Fruit fly (Drosophila melanogaster) whole organism, embryonic: ENCODE data around the gene CG10725.

ENCODE experiments used
- BEAF-32 ChIP-seq: fragments of 200-800 bp; sonication (Bioruptor generic); optimal IDR thresholded peaks from 3 replicates; lab custom pipeline; 2017; ENCODE audit warnings: missing biosample characterization, missing genetic modification characterization, mild to moderate bottlenecking, moderate library complexity, missing genetic modification reagents
- Bdp1 ChIP-seq: fragments of 200-800 bp; sonication (Bioruptor generic); optimal IDR thresholded peaks from 3 replicates; lab custom pipeline; 2016; ENCODE audit warnings: missing biosample characterization, missing genetic modification characterization
- Bgb ChIP-seq: fragments of 200-800 bp; sonication (Bioruptor generic); IDR thresholded peaks from 2 replicates; pipeline ENCODE4 v1.3.6; 2022; ENCODE audit warnings: missing biosample characterization, missing genetic modification characterization; ENCODE audit not compliant: partially characterized antibody
- Bteb2 ChIP-seq: fragments of 200-800 bp; sonication (Bioruptor generic); optimal IDR thresholded peaks from 2 replicates; lab custom pipeline; 2016; ENCODE audit warnings: missing biosample characterization, missing genetic modification characterization
- CG10543 ChIP-seq: fragments of 200-800 bp; sonication (Bioruptor generic); optimal IDR thresholded peaks from 3 replicates; lab custom pipeline; 2017; ENCODE audit warnings: missing biosample characterization, mild to moderate bottlenecking, missing genetic modification characterization, moderate library complexity
- CG12391 ChIP-seq: fragments of 200-800 bp; sonication (Bioruptor generic); optimal IDR thresholded peaks from 3 replicates; lab custom pipeline; 2018; ENCODE audit warnings: missing biosample characterization, mild to moderate bottlenecking, missing genetic modification characterization, moderate library complexity
- CG1792 ChIP-seq: fragments of 200-800 bp; sonication (Bioruptor generic); optimal IDR thresholded peaks from 2 replicates; lab custom pipeline; 2016; ENCODE audit warnings: missing biosample characterization, missing genetic modification characterization
- CG2120 ChIP-seq: fragments of 200-800 bp; sonication (Bioruptor generic); optimal IDR thresholded peaks from 3 replicates; lab custom pipeline; 2016; ENCODE audit warnings: missing biosample characterization, missing genetic modification characterization
- CG2712 ChIP-seq: fragments of 200-800 bp; optimal IDR thresholded peaks from 3 replicates; lab custom pipeline; 2019; ENCODE audit warnings: missing biosample characterization, mild to moderate bottlenecking, missing genetic modification characterization, moderate library complexity
- CG3995 ChIP-seq: fragments of 200-800 bp; sonication (Bioruptor generic); optimal IDR thresholded peaks from 3 replicates; lab custom pipeline; 2016; ENCODE audit warnings: missing biosample characterization, missing genetic modification characterization
- CG43689 ChIP-seq: fragments of 200-800 bp; sonication (Bioruptor generic); IDR thresholded peaks from 2 replicates; pipeline ENCODE4 v1.3.6; 2022; ENCODE audit warnings: missing biosample characterization, missing genetic modification characterization
- CG4404 ChIP-seq: fragments of 200-800 bp; sonication (Bioruptor generic); IDR thresholded peaks from 2 replicates; pipeline ENCODE4 v1.3.6; 2022; ENCODE audit warnings: missing biosample characterization, missing genetic modification characterization
- CG5245 ChIP-seq: fragments of 200-800 bp; sonication (Bioruptor generic); optimal IDR thresholded peaks from 3 replicates; lab custom pipeline; 2016; ENCODE audit warnings: missing biosample characterization, missing genetic modification characterization
- CG5953 ChIP-seq: fragments of 200-800 bp; sonication (Bioruptor generic); IDR thresholded peaks from 2 replicates; pipeline ENCODE4 v1.3.6; 2022; ENCODE audit warnings: missing biosample characterization, missing genetic modification characterization
- CG9437 ChIP-seq: fragments of 200-800 bp; sonication (Bioruptor generic); optimal IDR thresholded peaks from 2 replicates; lab custom pipeline; 2018; ENCODE audit warnings: missing biosample characterization, mild to moderate bottlenecking, missing genetic modification characterization
- CG9876 ChIP-seq: fragments of 200-800 bp; sonication (Bioruptor generic); optimal IDR thresholded peaks from 2 replicates; lab custom pipeline; 2016; ENCODE audit warnings: missing biosample characterization, missing genetic modification characterization
- CTCF ChIP-seq: fragments of 200-800 bp; sonication (Bioruptor generic); optimal IDR thresholded peaks from 2 replicates; lab custom pipeline; 2017; ENCODE audit warnings: missing biosample characterization, mild to moderate bottlenecking, missing genetic modification characterization, moderate library complexity
- D ChIP-seq, 2 experiments: fragments of 200-800 bp in 1 of 2; fragments of >200 bp in 1 of 2; sonication (Bioruptor generic) in 1 of 2; optimal IDR thresholded peaks; 2 replicates in 1 of 2; 3 replicates in 1 of 2; lab custom pipeline; 2017; ENCODE audit warnings: mild to moderate bottlenecking in 1 of 2, missing biosample characterization in 1 of 2, missing genetic modification characterization in 1 of 2, missing genetic modification reagents in 1 of 2
- Deaf1 ChIP-seq: fragments of 200-800 bp; optimal IDR thresholded peaks from 3 replicates; lab custom pipeline; 2019; ENCODE audit warnings: missing biosample characterization, mild to moderate bottlenecking, missing genetic modification characterization, moderate library complexity
- Doc2 ChIP-seq: fragments of 200-800 bp; sonication (Bioruptor generic); IDR thresholded peaks from 2 replicates; pipeline ENCODE4 v1.3.6; 2022; ENCODE audit warnings: missing biosample characterization, missing genetic modification characterization
- Dref ChIP-seq: fragments of 200-800 bp; sonication (Bioruptor generic); IDR thresholded peaks from 2 replicates; pipeline ENCODE4 v1.3.6; 2022; ENCODE audit warnings: missing biosample characterization, missing genetic modification characterization
- Ets97D ChIP-seq: fragments of 200-800 bp; sonication (Bioruptor generic); optimal IDR thresholded peaks from 3 replicates; lab custom pipeline; 2016; ENCODE audit warnings: missing biosample characterization, missing genetic modification characterization
- Gug ChIP-seq: fragments of 200-800 bp; sonication (Bioruptor generic); IDR thresholded peaks from 4 replicates; pipeline ENCODE4 v1.3.6; 2022; ENCODE audit warnings: missing biosample characterization, missing genetic modification characterization
- HLH54F ChIP-seq: fragments of 200-800 bp; sonication (Bioruptor generic); optimal IDR thresholded peaks from 3 replicates; lab custom pipeline; 2016; ENCODE audit warnings: missing biosample characterization, missing genetic modification characterization
- HLHmδ ChIP-seq: fragments of 200-800 bp; sonication (Bioruptor generic); optimal IDR thresholded peaks from 2 replicates; lab custom pipeline; 2018; ENCODE audit warnings: missing biosample characterization, mild to moderate bottlenecking, missing genetic modification characterization, moderate library complexity
- Hr51 ChIP-seq, 2 experiments: fragments of 200-800 bp; sonication (Bioruptor generic); optimal IDR thresholded peaks; 2 replicates in 1 of 2; 3 replicates in 1 of 2; lab custom pipeline; 2016 to 2018; ENCODE audit warnings: missing biosample characterization in 2 of 2, missing genetic modification characterization in 2 of 2, mild to moderate bottlenecking in 1 of 2, moderate library complexity in 1 of 2
- Meics ChIP-seq: fragments of 200-800 bp; sonication (Bioruptor generic); optimal IDR thresholded peaks from 2 replicates; lab custom pipeline; 2017; ENCODE audit warnings: missing biosample characterization, mild to moderate bottlenecking, missing genetic modification characterization
- Mes4 ChIP-seq: fragments of 200-800 bp; sonication (Bioruptor generic); optimal IDR thresholded peaks from 2 replicates; lab custom pipeline; 2016; ENCODE audit warnings: missing biosample characterization, missing genetic modification characterization
- NFAT ChIP-seq: fragments of 200-800 bp; sonication (Bioruptor generic); IDR thresholded peaks from 2 replicates; pipeline ENCODE4 v1.3.6; 2022; ENCODE audit warnings: missing biosample characterization, missing genetic modification characterization
- NfI ChIP-seq: fragments of 200-800 bp; sonication (Bioruptor generic); optimal IDR thresholded peaks from 3 replicates; lab custom pipeline; 2018; ENCODE audit warnings: missing biosample characterization, mild to moderate bottlenecking, missing genetic modification characterization, moderate library complexity
- ab ChIP-seq: fragments of 200-800 bp; sonication (Bioruptor generic); optimal IDR thresholded peaks from 2 replicates; lab custom pipeline; 2016; ENCODE audit warnings: missing biosample characterization, missing genetic modification characterization
- cad ChIP-seq: fragments of >200 bp; optimal IDR thresholded peaks from 2 replicates; lab custom pipeline; 2017; ENCODE audit warnings: missing biosample characterization, missing genetic modification characterization
- caup ChIP-seq: fragments of 200-800 bp; sonication (Bioruptor generic); optimal IDR thresholded peaks from 3 replicates; lab custom pipeline; 2017; ENCODE audit warnings: missing biosample characterization, mild to moderate bottlenecking, missing genetic modification characterization, moderate library complexity; ENCODE audit not compliant: severe bottlenecking
- chm ChIP-seq: fragments of 200-800 bp; sonication (Bioruptor generic); IDR thresholded peaks from 2 replicates; pipeline ENCODE4 v1.3.6; 2022; ENCODE audit warnings: missing biosample characterization, missing genetic modification characterization
- fd102C ChIP-seq: fragments of 200-800 bp; sonication (Bioruptor generic); optimal IDR thresholded peaks from 2 replicates; lab custom pipeline; 2018; ENCODE audit warnings: missing biosample characterization, mild to moderate bottlenecking, missing genetic modification characterization, moderate library complexity
- hbn ChIP-seq: fragments of 200-800 bp; sonication (Bioruptor generic); IDR thresholded peaks from 2 replicates; pipeline ENCODE4 v1.3.6; 2022; ENCODE audit warnings: missing biosample characterization, missing genetic modification characterization; ENCODE audit not compliant: partially characterized antibody
- her ChIP-seq: fragments of 200-800 bp; sonication (Bioruptor generic); optimal IDR thresholded peaks from 2 replicates; lab custom pipeline; 2016; ENCODE audit warnings: missing biosample characterization, missing genetic modification characterization
- ken ChIP-seq: fragments of 200-800 bp; sonication (Bioruptor generic); IDR thresholded peaks from 3 replicates; pipeline ENCODE4 v1.3.6; 2022; ENCODE audit warnings: missing biosample characterization, missing genetic modification characterization
- nerfin-1 ChIP-seq: fragments of 200-800 bp; sonication (Bioruptor generic); optimal IDR thresholded peaks from 3 replicates; lab custom pipeline; 2019; ENCODE audit warnings: missing biosample characterization, mild to moderate bottlenecking, missing genetic modification characterization, moderate library complexity
- nmo ChIP-seq: fragments of 200-800 bp; sonication (Bioruptor generic); optimal IDR thresholded peaks from 2 replicates; lab custom pipeline; 2018; ENCODE audit warnings: missing biosample characterization, mild to moderate bottlenecking, missing genetic modification characterization, moderate library complexity
- peb ChIP-seq: fragments of 200-800 bp; sonication (Bioruptor generic); IDR thresholded peaks from 2 replicates; pipeline ENCODE4 v1.3.6; 2022; ENCODE audit warnings: missing biosample characterization, missing genetic modification characterization
- ranshi ChIP-seq: fragments of 200-800 bp; sonication (Bioruptor generic); IDR thresholded peaks from 2 replicates; pipeline ENCODE4 v1.3.6; 2022; ENCODE audit warnings: missing biosample characterization, missing genetic modification characterization
- sens ChIP-seq: fragments of 200-800 bp; sonication (Bioruptor generic); peaks from one replicate; lab custom pipeline; 2016; ENCODE audit warnings: missing biosample characterization, missing genetic modification characterization
- sna ChIP-seq: fragments of 200-800 bp; sonication (Bioruptor generic); IDR thresholded peaks from 2 replicates; pipeline ENCODE4 v1.3.6; 2022; ENCODE audit warnings: missing biosample characterization, missing genetic modification characterization; ENCODE audit not compliant: partially characterized antibody
- so ChIP-seq: fragments of 200-800 bp; sonication (Bioruptor generic); IDR thresholded peaks from 3 replicates; pipeline ENCODE4 v1.3.6; 2022; ENCODE audit warnings: missing biosample characterization, missing genetic modification characterization
- sob ChIP-seq: fragments of 200-800 bp; sonication (Bioruptor generic); IDR thresholded peaks from 2 replicates; pipeline ENCODE4 v1.3.6; 2022; ENCODE audit warnings: missing biosample characterization, missing genetic modification characterization
- ssp ChIP-seq: fragments of 200-800 bp; sonication (Bioruptor generic); IDR thresholded peaks from 2 replicates; pipeline ENCODE4 v1.3.6; 2022; ENCODE audit warnings: missing biosample characterization, missing genetic modification characterization
- tap ChIP-seq: fragments of 200-800 bp; optimal IDR thresholded peaks from 3 replicates; lab custom pipeline; 2019; ENCODE audit warnings: missing biosample characterization, mild to moderate bottlenecking, missing genetic modification characterization, moderate library complexity
- z ChIP-seq: fragments of 200-800 bp; sonication (Bioruptor generic); IDR thresholded peaks from 3 replicates; pipeline ENCODE4 v1.3.6; 2022; ENCODE audit warnings: missing biosample characterization, missing genetic modification characterization
- zf30C ChIP-seq: fragments of 200-800 bp; sonication (Bioruptor generic); optimal IDR thresholded peaks from 3 replicates; lab custom pipeline; 2018; ENCODE audit warnings: missing biosample characterization, mild to moderate bottlenecking, missing genetic modification characterization

Gene CG10725

DNA sequence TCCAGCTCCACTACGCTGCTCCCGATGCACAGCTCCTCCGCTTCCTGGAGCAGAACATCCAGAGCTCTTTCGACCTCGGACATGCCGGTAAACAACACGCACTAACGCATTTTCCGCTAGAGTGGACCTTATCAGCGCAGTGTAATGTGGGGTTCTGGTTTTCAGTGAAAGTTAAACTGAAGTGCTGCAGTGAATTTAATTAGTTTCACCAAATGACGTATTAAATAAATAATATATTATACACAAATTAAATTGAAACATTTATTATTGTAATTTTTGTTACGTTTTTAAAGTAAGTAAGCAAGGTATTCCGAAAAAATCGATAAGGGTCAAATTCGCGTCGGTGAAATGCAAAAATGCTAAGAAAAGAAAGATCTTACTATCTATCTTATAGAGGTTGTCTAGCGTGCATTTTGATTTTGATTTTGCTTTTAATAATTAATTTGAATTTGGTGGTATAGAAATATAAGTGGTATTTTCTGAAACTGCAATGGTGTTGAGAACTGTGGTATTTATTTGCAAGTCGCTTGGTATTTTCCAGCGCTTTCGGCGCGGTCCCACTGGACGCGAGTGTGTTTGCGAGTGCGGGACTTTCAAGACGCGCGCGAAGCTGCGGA lies 12.5 kb downstream of the CG10725 start, which contains the start of the genes JMJD7 and CG10738 (continued):
- no peak for TF ChIP-seq HLH54F
- peak in 1 of 2 experiments; percentile 19 for TF ChIP-seq Hr51 (GFP tag; optimal IDR thresholded peaks at IDR 0.05; lab: Kevin White, UChicago)
- peak; percentile 67 for TF ChIP-seq caup
- TF ChIP-seq Mes4, result no peak
- peak; percentile 39 for TF ChIP-seq nmo (GFP tag; lab: Kevin White, UChicago)
- TF ChIP-seq NFAT (GFP tag; lab: Robert Waterston, UW), result peak; percentile 83
- peak; percentile 64 for TF ChIP-seq CG2712 (tag; lab: Kevin White, UChicago)
- TF ChIP-seq ssp (GFP tag; lab: Robert Waterston, UW), result peak; percentile 37
- no peak for TF ChIP-seq hbn (GFP tag; lab: Robert Waterston, UW)
- no peak for TF ChIP-seq fd102C (GFP tag; lab: Kevin White, UChicago)
- TF ChIP-seq ranshi, result peak; percentile 75
- TF ChIP-seq CG5245 (GFP tag; lab: Kevin White, UChicago), result peak; percentile 73
- peak; percentile 16 for TF ChIP-seq Ets97D (GFP tag; lab: Kevin White, UChicago)
- TF ChIP-seq CG3995 (GFP tag; lab: Kevin White, UChicago), result no peak
- TF ChIP-seq chm, result peak; percentile 24; the same call in 1 of the 2 replicates
- TF ChIP-seq tap (tag; lab: Kevin White, UChicago), result peak; percentile 68
- no peak for TF ChIP-seq Bdp1
- TF ChIP-seq Gug, result peak; percentile 77
- peak; percentile 69; the same call in 2 of the 3 replicates for TF ChIP-seq ken
- no peak for TF ChIP-seq cad (GFP tag; lab: Kevin White, UChicago)
- TF ChIP-seq her (GFP tag; lab: Kevin White, UChicago), result no peak
- TF ChIP-seq z, result no peak
- TF ChIP-seq sens, result peak; percentile 66
- TF ChIP-seq CG9876, result no peak
- TF ChIP-seq CG43689 (GFP tag; lab: Robert Waterston, UW), result no peak
- TF ChIP-seq peb (GFP tag; lab: Robert Waterston, UW), result 0 out of 2 replicates have a peak, but pooled peaks have one; percentile 41
- no peak for TF ChIP-seq zf30C (GFP tag; lab: Kevin White, UChicago)
- peak; percentile 58; the same call in 1 of the 3 replicates for TF ChIP-seq so (GFP tag; lab: Robert Waterston, UW)
- TF ChIP-seq D (optimal IDR thresholded peaks at IDR 0.05; lab: Kevin White, UChicago), result no peak
- peak; percentile 68 for TF ChIP-seq D (GFP tag; optimal IDR thresholded peaks at IDR 0.05; lab: Kevin White, UChicago)
- TF ChIP-seq sna (GFP tag; lab: Robert Waterston, UW), result no peak
- TF ChIP-seq Dref (GFP tag; lab: Robert Waterston, UW), result no peak; the same call in 1 of the 2 replicates
- peak; percentile 37 for TF ChIP-seq NfI (GFP tag; lab: Kevin White, UChicago)
- TF ChIP-seq CG2120 (GFP tag; lab: Kevin White, UChicago), result peak; percentile 45
- TF ChIP-seq BEAF-32, result peak; percentile 5
- TF ChIP-seq HLHmδ (GFP tag; lab: Kevin White, UChicago), result no peak
- TF ChIP-seq ab (GFP tag; lab: Kevin White, UChicago), result no peak
- TF ChIP-seq CG5953 (GFP tag; lab: Robert Waterston, UW), result peak; percentile 76
- peak; percentile 87 for TF ChIP-seq CG10543 (GFP tag; lab: Kevin White, UChicago)
- no peak for TF ChIP-seq Doc2 (GFP tag; lab: Robert Waterston, UW)
- TF ChIP-seq CG12391 (tag; lab: Kevin White, UChicago), result peak; percentile 32
- TF ChIP-seq CG9437 (GFP tag; lab: Kevin White, UChicago), result peak; percentile 6
- TF ChIP-seq Bgb, result no peak
- TF ChIP-seq nerfin-1 (tag; lab: Kevin White, UChicago), result no peak
- TF ChIP-seq Bteb2 (GFP tag; lab: Kevin White, UChicago), result no peak
- peak; percentile 33 for TF ChIP-seq Deaf1 (tag; lab: Kevin White, UChicago)
- TF ChIP-seq CG4404 (GFP tag; lab: Robert Waterston, UW), result no peak
- peak; percentile 79 for TF ChIP-seq sob (GFP tag; lab: Robert Waterston, UW)
- TF ChIP-seq Meics, result peak; percentile 72
- peak; percentile 27 for TF ChIP-seq CTCF
- TF ChIP-seq CG1792 (GFP tag; lab: Kevin White, UChicago), result no peak
